Fruit fly (Drosophila melanogaster) Kc167 (cell line): ENCODE results near the gene Nnp-1.

ENCODE experiments used
- Myc ChIP-seq: fragments of >200 bp; optimal IDR thresholded peaks from 2 replicates; lab custom pipeline; 2017; ENCODE audit warnings: missing external identifiers
- h ChIP-seq: fragments of >200 bp; optimal IDR thresholded peaks from 3 replicates; lab custom pipeline; 2018; ENCODE audit warnings: missing external identifiers
- insv ChIP-seq: fragments of >200 bp; optimal IDR thresholded peaks from 3 replicates; lab custom pipeline; 2018; ENCODE audit warnings: missing external identifiers

- no peak for TF ChIP-seq insv (lab: Kevin White, UChicago)
- no peak for TF ChIP-seq Myc
- TF ChIP-seq h (lab: Kevin White, UChicago): no peak
Measured at dm6 chr2L:13325823-13326222, 40.2 kb downstream of the Nnp-1 start.
